Fruit fly (Drosophila melanogaster) whole organism, embryonic: ENCODE measurements around the gene CG13455.

ENCODE experiments used
- Aef1 ChIP-seq: fragments of 200-800 bp; sonication (Bioruptor generic); IDR thresholded peaks from 3 replicates; pipeline ENCODE4 v1.3.6; 2022; ENCODE audit warnings: missing biosample characterization, missing genetic modification characterization
- Awh ChIP-seq: fragments of 200-800 bp; sonication (Bioruptor generic); IDR thresholded peaks from 2 replicates; pipeline ENCODE4, ENCODE4 v1.3.6; 2022; ENCODE audit warnings: missing biosample characterization, missing genetic modification characterization
- B-H2 ChIP-seq: fragments of 200-800 bp; sonication (Bioruptor generic); optimal IDR thresholded peaks from 2 replicates; lab custom pipeline; 2018; ENCODE audit warnings: missing biosample characterization, mild to moderate bottlenecking, missing genetic modification characterization
- CG12299 ChIP-seq: fragments of 200-800 bp; sonication (Bioruptor generic); optimal IDR thresholded peaks from 2 replicates; lab custom pipeline; 2018; ENCODE audit warnings: missing biosample characterization, mild to moderate bottlenecking, missing genetic modification characterization
- CG13775 ChIP-seq: fragments of 200-800 bp; sonication (Bioruptor generic); optimal IDR thresholded peaks from 3 replicates; lab custom pipeline; 2017; ENCODE audit warnings: missing biosample characterization, mild to moderate bottlenecking, missing genetic modification characterization
- CG15011 ChIP-seq: fragments of 200-800 bp; sonication (Bioruptor generic); optimal IDR thresholded peaks from 3 replicates; lab custom pipeline; 2018; ENCODE audit warnings: missing biosample characterization, mild to moderate bottlenecking, missing genetic modification characterization
- CG1832 ChIP-seq: fragments of 200-800 bp; sonication (Bioruptor generic); optimal IDR thresholded peaks from 2 replicates; lab custom pipeline; 2017; ENCODE audit warnings: missing biosample characterization, mild to moderate bottlenecking, missing genetic modification characterization, inconsistent platforms
- CG18599 ChIP-seq: fragments of 200-800 bp; sonication (Bioruptor generic); optimal IDR thresholded peaks from 3 replicates; lab custom pipeline; 2017; ENCODE audit warnings: missing biosample characterization, missing genetic modification characterization, mild to moderate bottlenecking, moderate library complexity, missing genetic modification reagents
- CG2678 ChIP-seq: fragments of 200-800 bp; sonication (Bioruptor generic); optimal IDR thresholded peaks from 3 replicates; lab custom pipeline; 2019; ENCODE audit warnings: missing biosample characterization, mild to moderate bottlenecking, missing genetic modification characterization, moderate library complexity
- CG30020 ChIP-seq: fragments of 200-800 bp; optimal IDR thresholded peaks from 2 replicates; lab custom pipeline; 2019; ENCODE audit warnings: missing biosample characterization, mild to moderate bottlenecking, missing genetic modification characterization, moderate library complexity
- CG30403 ChIP-seq: fragments of 200-800 bp; sonication (Bioruptor generic); optimal IDR thresholded peaks from 3 replicates; lab custom pipeline; 2016; ENCODE audit warnings: missing biosample characterization, missing genetic modification characterization
- CG31365 ChIP-seq: fragments of 200-800 bp; sonication (Bioruptor generic); optimal IDR thresholded peaks from 2 replicates; lab custom pipeline; 2018; ENCODE audit warnings: missing biosample characterization, mild to moderate bottlenecking, missing genetic modification characterization
- CG31441 ChIP-seq: fragments of 200-800 bp; sonication (Bioruptor generic); IDR thresholded peaks from 2 replicates; pipeline ENCODE4 v1.3.6; 2022; ENCODE audit warnings: missing biosample characterization, missing genetic modification characterization
- CG3281 ChIP-seq: fragments of 200-800 bp; sonication (Bioruptor generic); optimal IDR thresholded peaks from 3 replicates; lab custom pipeline; 2017; ENCODE audit warnings: missing biosample characterization, mild to moderate bottlenecking, missing genetic modification characterization
- CG4282 ChIP-seq: fragments of 200-800 bp; sonication (Bioruptor generic); optimal IDR thresholded peaks from 2 replicates; lab custom pipeline; 2016; ENCODE audit warnings: missing biosample characterization, missing genetic modification characterization
- CG4404 ChIP-seq: fragments of 200-800 bp; sonication (Bioruptor generic); IDR thresholded peaks from 2 replicates; pipeline ENCODE4 v1.3.6; 2022; ENCODE audit warnings: missing biosample characterization, missing genetic modification characterization
- CG4617 ChIP-seq: fragments of 200-800 bp; sonication (Bioruptor generic); optimal IDR thresholded peaks from 3 replicates; lab custom pipeline; 2016; ENCODE audit warnings: missing biosample characterization, missing genetic modification characterization, borderline replicate concordance
- CG4730 ChIP-seq: fragments of 200-800 bp; sonication (Bioruptor generic); IDR thresholded peaks from 2 replicates; pipeline ENCODE4 v1.3.6; 2022; ENCODE audit warnings: missing biosample characterization, missing genetic modification characterization
- CG4820 ChIP-seq: fragments of 200-800 bp; sonication (Bioruptor generic); optimal IDR thresholded peaks from 3 replicates; lab custom pipeline; 2016; ENCODE audit warnings: missing biosample characterization, missing genetic modification characterization
- CG7839 ChIP-seq: fragments of 200-800 bp; sonication (Bioruptor generic); optimal IDR thresholded peaks from 3 replicates; lab custom pipeline; 2018; ENCODE audit warnings: missing biosample characterization, mild to moderate bottlenecking, missing genetic modification characterization, moderate library complexity
- CG7963 ChIP-seq: fragments of 200-800 bp; sonication (Bioruptor generic); IDR thresholded peaks from 3 replicates; pipeline ENCODE4 v1.3.6; 2022; ENCODE audit warnings: missing biosample characterization, missing genetic modification characterization; ENCODE audit not compliant: partially characterized antibody
- CG8089 ChIP-seq: fragments of 200-800 bp; sonication (Bioruptor generic); optimal IDR thresholded peaks from 3 replicates; lab custom pipeline; 2016; ENCODE audit warnings: missing biosample characterization, missing genetic modification characterization
- CG8924 ChIP-seq: fragments of 200-800 bp; optimal IDR thresholded peaks from 3 replicates; lab custom pipeline; 2019; ENCODE audit warnings: missing biosample characterization, mild to moderate bottlenecking, missing genetic modification characterization, moderate library complexity
- CG9215 ChIP-seq: fragments of 200-800 bp; sonication (Bioruptor generic); IDR thresholded peaks from 2 replicates; pipeline ENCODE4 v1.3.6; 2022; ENCODE audit warnings: missing biosample characterization, missing genetic modification characterization
- CG9932 ChIP-seq: fragments of 200-800 bp; sonication (Bioruptor generic); IDR thresholded peaks from 2 replicates; pipeline ENCODE4 v1.3.6; 2022; ENCODE audit warnings: missing biosample characterization, missing genetic modification characterization
- Dip2 ChIP-seq: fragments of 200-800 bp; sonication (Bioruptor generic); IDR thresholded peaks from 2 replicates; pipeline ENCODE4 v1.3.6; 2022; ENCODE audit warnings: missing biosample characterization, missing genetic modification characterization
- Drgx ChIP-seq: fragments of 200-800 bp; sonication (Bioruptor generic); IDR thresholded peaks from 2 replicates; pipeline ENCODE4 v1.3.6; 2022; ENCODE audit warnings: missing biosample characterization, missing genetic modification characterization
- E2f2 ChIP-seq: fragments of 200-800 bp; sonication (Bioruptor generic); IDR thresholded peaks from 2 replicates; pipeline ENCODE4 v1.3.6; 2022; ENCODE audit warnings: missing biosample characterization, missing genetic modification characterization
- Ets65A ChIP-seq: fragments of 200-800 bp; sonication (Bioruptor generic); peaks from one replicate; lab custom pipeline; 2016; ENCODE audit warnings: missing biosample characterization, missing genetic modification characterization
- Fer3 ChIP-seq: fragments of 200-800 bp; sonication (Bioruptor generic); optimal IDR thresholded peaks from 2 replicates; lab custom pipeline; 2018; ENCODE audit warnings: missing biosample characterization, mild to moderate bottlenecking, missing genetic modification characterization, moderate library complexity
- HmgZ ChIP-seq: fragments of 200-800 bp; sonication (Bioruptor generic); optimal IDR thresholded peaks from 2 replicates; lab custom pipeline; 2018; ENCODE audit warnings: missing biosample characterization, mild to moderate bottlenecking, missing genetic modification characterization
- Hr51 ChIP-seq, 2 experiments: fragments of 200-800 bp; sonication (Bioruptor generic); optimal IDR thresholded peaks; 2 replicates in 1 of 2; 3 replicates in 1 of 2; lab custom pipeline; 2016 to 2018; ENCODE audit warnings: missing biosample characterization in 2 of 2, missing genetic modification characterization in 2 of 2, mild to moderate bottlenecking in 1 of 2, moderate library complexity in 1 of 2
- Myb ChIP-seq: fragments of 200-800 bp; sonication (Bioruptor generic); optimal IDR thresholded peaks from 2 replicates; lab custom pipeline; 2016; ENCODE audit warnings: missing biosample characterization, missing genetic modification characterization
- Nf-YB ChIP-seq: fragments of 200-800 bp; sonication (Bioruptor generic); optimal IDR thresholded peaks from 3 replicates; lab custom pipeline; 2019; ENCODE audit warnings: missing biosample characterization, mild to moderate bottlenecking, missing genetic modification characterization, moderate library complexity
- PHDP ChIP-seq: fragments of 200-800 bp; sonication (Bioruptor generic); optimal IDR thresholded peaks from 3 replicates; lab custom pipeline; 2018; ENCODE audit warnings: missing biosample characterization, mild to moderate bottlenecking, missing genetic modification characterization, moderate library complexity
- TFAM ChIP-seq: fragments of 200-800 bp; sonication (Bioruptor generic); optimal IDR thresholded peaks from 2 replicates; lab custom pipeline; 2017; ENCODE audit warnings: missing biosample characterization, missing genetic modification characterization, inconsistent platforms
- az2 ChIP-seq: fragments of 200-800 bp; sonication (Bioruptor generic); optimal IDR thresholded peaks from 3 replicates; lab custom pipeline; 2016; ENCODE audit warnings: missing biosample characterization, missing genetic modification characterization
- chm ChIP-seq: fragments of 200-800 bp; sonication (Bioruptor generic); IDR thresholded peaks from 2 replicates; pipeline ENCODE4 v1.3.6; 2022; ENCODE audit warnings: missing biosample characterization, missing genetic modification characterization
- crp ChIP-seq, 2 experiments: fragments of 200-800 bp; sonication (Bioruptor generic); optimal IDR thresholded peaks; 2 replicates in 1 of 2; 3 replicates in 1 of 2; lab custom pipeline; 2017; ENCODE audit warnings: missing biosample characterization in 2 of 2, missing genetic modification characterization in 2 of 2, mild to moderate bottlenecking in 1 of 2, moderate library complexity in 1 of 2
- esg ChIP-seq: fragments of 200-800 bp; sonication (Bioruptor generic); conservative IDR thresholded peaks from 2 replicates; pipeline ENCODE4 v1.3.6; 2022; ENCODE audit warnings: missing biosample characterization, missing genetic modification characterization
- gsb ChIP-seq: fragments of 200-800 bp; sonication (Bioruptor generic); IDR thresholded peaks from 2 replicates; pipeline ENCODE4 v1.3.6; 2022; ENCODE audit warnings: missing biosample characterization, missing genetic modification characterization
- her ChIP-seq: fragments of 200-800 bp; sonication (Bioruptor generic); optimal IDR thresholded peaks from 2 replicates; lab custom pipeline; 2016; ENCODE audit warnings: missing biosample characterization, missing genetic modification characterization
- onecut ChIP-seq: fragments of 200-800 bp; sonication (Bioruptor generic); IDR thresholded peaks from 2 replicates; pipeline ENCODE4 v1.3.6; 2022; ENCODE audit warnings: missing biosample characterization, missing genetic modification characterization
- peb ChIP-seq: fragments of 200-800 bp; sonication (Bioruptor generic); IDR thresholded peaks from 2 replicates; pipeline ENCODE4 v1.3.6; 2022; ENCODE audit warnings: missing biosample characterization, missing genetic modification characterization
- pum ChIP-seq: fragments of 200-800 bp; sonication (Bioruptor generic); optimal IDR thresholded peaks from 2 replicates; lab custom pipeline; 2016; ENCODE audit warnings: missing biosample characterization, missing genetic modification characterization
- sens-2 ChIP-seq: fragments of 200-800 bp; sonication (Bioruptor generic); IDR thresholded peaks from 2 replicates; pipeline ENCODE4 v1.3.6; 2022; ENCODE audit warnings: missing biosample characterization, missing genetic modification characterization
- sisA ChIP-seq: fragments of 200-800 bp; sonication (Bioruptor generic); IDR thresholded peaks from 2 replicates; pipeline ENCODE4 v1.3.6; 2022; ENCODE audit warnings: missing biosample characterization, missing genetic modification characterization
- slp2 ChIP-seq: fragments of 200-800 bp; sonication (Bioruptor generic); optimal IDR thresholded peaks from 2 replicates; lab custom pipeline; 2016; ENCODE audit warnings: missing biosample characterization, missing genetic modification characterization
- vvl ChIP-seq: fragments of 200-800 bp; sonication (Bioruptor generic); IDR thresholded peaks from 2 replicates; pipeline ENCODE4 v1.3.6; 2022; ENCODE audit warnings: missing biosample characterization, missing genetic modification characterization
- wdn ChIP-seq: fragments of 200-800 bp; sonication (Bioruptor generic); IDR thresholded peaks from 2 replicates; pipeline ENCODE4 v1.3.6; 2022; ENCODE audit warnings: missing biosample characterization, missing genetic modification characterization

CG13455 gene

DNA sequence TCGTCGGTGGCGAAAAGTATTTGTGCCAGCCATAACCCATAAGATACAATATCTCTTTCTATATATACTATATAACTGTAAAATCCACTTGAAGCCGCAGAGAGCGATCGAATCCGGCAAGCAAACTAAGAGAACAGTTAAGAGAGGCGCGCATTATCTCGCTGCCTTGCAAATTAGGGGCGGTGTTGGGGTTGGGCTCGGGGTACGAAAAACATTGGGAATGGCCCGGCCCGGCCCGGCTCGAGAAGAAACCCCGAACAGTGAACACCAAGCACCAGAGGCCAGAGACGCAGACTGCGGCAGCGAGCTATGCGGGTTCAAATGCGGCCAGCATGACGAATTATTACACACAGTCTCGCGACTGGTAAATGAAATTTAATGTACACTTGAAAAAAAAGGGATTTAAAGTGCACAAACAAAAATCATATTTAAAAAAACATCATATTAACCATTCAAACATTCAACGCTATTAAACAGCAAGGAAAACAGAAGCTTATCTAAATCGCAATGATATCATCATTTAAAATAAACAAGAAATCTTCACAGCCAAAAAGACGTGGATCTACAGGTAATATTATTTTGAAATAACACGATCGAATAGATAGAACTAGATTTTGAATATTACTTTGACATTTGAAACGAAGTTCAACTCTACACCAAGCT lies 36.1 kb downstream of the CG13455 start (continued):
- TF ChIP-seq Aef1 (0 out of 3 replicates have a peak, but pooled peaks have one; percentile 29), CG4730 (0 out of 2 replicates have a peak, but pooled peaks have one; percentile 31), CG18599 (peak; percentile 53), CG30020 (no peak), Drgx (GFP tag; lab: Robert Waterston, UW) (peak; percentile 70), CG31441 (peak; percentile 68), Awh (GFP tag; lab: Robert Waterston, UW) (0 out of 2 replicates have a peak, but pooled peaks have one; percentile 41), gsb (GFP tag; lab: Robert Waterston, UW) (peak; percentile 47; the same call in 1 of the 2 replicates), CG3281 (GFP tag; lab: Kevin White, UChicago) (peak; percentile 11), CG15011 (no peak), onecut (GFP tag; lab: Robert Waterston, UW) (peak; percentile 23; the same call in 1 of the 2 replicates), E2f2 (GFP tag; lab: Robert Waterston, UW) (no peak), slp2 (GFP tag; lab: Kevin White, UChicago) (peak; percentile 15), CG4282 (GFP tag; lab: Kevin White, UChicago) (no peak), CG13775 (no peak), TFAM (GFP tag; lab: Kevin White, UChicago) (no peak), chm (GFP tag; lab: Robert Waterston, UW) (peak; percentile 23; the same call in 1 of the 2 replicates), Fer3 (tag; lab: Kevin White, UChicago) (peak; percentile 16), CG4404 (GFP tag; lab: Robert Waterston, UW) (peak; percentile 24; the same call in 1 of the 2 replicates), vvl (GFP tag; lab: Robert Waterston, UW) (peak; percentile 73), Dip2 (GFP tag; lab: Robert Waterston, UW) (no peak), CG7839 (peak; percentile 38), her (GFP tag; lab: Kevin White, UChicago) (no peak), sens-2 (GFP tag; lab: Robert Waterston, UW) (peak; percentile 52; the same call in 1 of the 2 replicates), CG4820 (GFP tag; lab: Kevin White, UChicago) (peak; percentile 44), Nf-YB (no peak), Ets65A (GFP tag; lab: Kevin White, UChicago) (no peak), CG2678 (peak; percentile 67), CG9932 (peak; percentile 55), pum (GFP tag; lab: Kevin White, UChicago) (no peak), CG9215 (GFP tag; lab: Robert Waterston, UW) (no peak), PHDP (no peak), Hr51 (GFP tag; optimal IDR thresholded peaks at IDR 0.05; lab: Kevin White, UChicago) (no peak), CG8924 (tag; lab: Kevin White, UChicago) (peak; percentile 17), sisA (peak; percentile 42), Myb (GFP tag; lab: Kevin White, UChicago) (peak; percentile 14), CG7963 (no peak), HmgZ (tag; lab: Kevin White, UChicago) (peak; percentile 2), CG31365 (tag; lab: Kevin White, UChicago) (no peak), CG12299 (no peak), esg (GFP tag; lab: Robert Waterston, UW) (peak; percentile 55), wdn (GFP tag; lab: Robert Waterston, UW) (0 out of 2 replicates have a peak, but pooled peaks have one; percentile 5), CG30403 (GFP tag; lab: Kevin White, UChicago) (peak; percentile 32), B-H2 (GFP tag; lab: Kevin White, UChicago) (no peak), CG4617 (GFP tag; lab: Kevin White, UChicago) (no peak), CG8089 (GFP tag; lab: Kevin White, UChicago) (no peak), az2 (GFP tag; lab: Kevin White, UChicago) (peak; percentile 16), peb (no peak), CG1832 (GFP tag; lab: Kevin White, UChicago) (no peak), crp (GFP tag; optimal IDR thresholded peaks at IDR 0.05; lab: Kevin White, UChicago) (no peak)
